Fruit fly (Drosophila melanogaster): ENCODE measurements around the gene CG42680.

Gene CG42680

dm6 chr2L:14611358-14612037, 23.5 kb upstream of the CG42680 start:
- TF ChIP-seq CG17801 (GFP tag; optimal IDR thresholded peaks at IDR 0.05; ENCODE audit: partially characterized antibody): no peak

- no peak for TF ChIP-seq CG17801 (GFP tag; optimal IDR thresholded peaks at IDR 0.05; ENCODE audit: partially characterized antibody)
Observed at dm6 chr2L:14606112-14606511, 18.1 kb upstream of the CG42680 start.

dm6 chr2L:14599058-14599789, 11.2 kb upstream of the CG42680 start:
- no peak for TF ChIP-seq CG17801 (GFP tag; optimal IDR thresholded peaks at IDR 0.05; ENCODE audit: partially characterized antibody)

- no peak for TF ChIP-seq CG17801 (GFP tag; optimal IDR thresholded peaks at IDR 0.05; ENCODE audit: partially characterized antibody)
Observed at dm6 chr2L:14598357-14599057, 10.5 kb upstream of the CG42680 start.

- no peak for TF ChIP-seq CG17801 (GFP tag; optimal IDR thresholded peaks at IDR 0.05; ENCODE audit: partially characterized antibody)
Observed at dm6 chr2L:14588615-14589247, 697 bp upstream of the CG42680 start.

- TF ChIP-seq CG17801 (GFP tag; optimal IDR thresholded peaks at IDR 0.05; ENCODE audit: partially characterized antibody): no peak
Observed at dm6 chr2L:14586714-14587481, 1.1 kb downstream of the CG42680 start.

- TF ChIP-seq CG17801 (GFP tag; optimal IDR thresholded peaks at IDR 0.05; ENCODE audit: partially characterized antibody): no peak
Observed at dm6 chr2L:14580693-14581572, 7.1 kb downstream of the CG42680 start.

dm6 chr2L:14579449-14579848, 8.6 kb downstream of the CG42680 start:
- no peak for TF ChIP-seq CG17801 (GFP tag; optimal IDR thresholded peaks at IDR 0.05; ENCODE audit: partially characterized antibody)

dm6 chr2L:14577167-14577566, 10.9 kb downstream of the CG42680 start:
- no peak for TF ChIP-seq CG17801 (GFP tag; optimal IDR thresholded peaks at IDR 0.05; ENCODE audit: partially characterized antibody)

- no peak for TF ChIP-seq CG17801 (GFP tag; optimal IDR thresholded peaks at IDR 0.05; ENCODE audit: partially characterized antibody)
Observed at dm6 chr2L:14574852-14575251, 13.2 kb downstream of the CG42680 start.

- no peak for TF ChIP-seq CG17801 (GFP tag; optimal IDR thresholded peaks at IDR 0.05; ENCODE audit: partially characterized antibody)
Observed at dm6 chr2L:14573216-14573909, 14.7 kb downstream of the CG42680 start.

- no peak for TF ChIP-seq CG17801 (GFP tag; optimal IDR thresholded peaks at IDR 0.05; ENCODE audit: partially characterized antibody)
Observed at dm6 chr2L:14571673-14572461, 16.2 kb downstream of the CG42680 start.
